Worm (Caenorhabditis elegans) whole organism, midembryonic: ENCODE measurements around the gene F19B6.1.

Experiments used
- flt-1 ChIP-seq: fragments of 200-800 bp; sonication (Bioruptor generic); IDR thresholded peaks from 2 replicates; pipeline ENCODE4 v1.3.6; 2022; ENCODE audit warnings: missing genetic modification characterization, missing compliant biosample characterization
- klf-2 ChIP-seq: fragments of 200-800 bp; sonication (Bioruptor generic); conservative IDR thresholded peaks from 2 replicates; pipeline ENCODE4 v1.3.6; 2022; ENCODE audit warnings: missing genetic modification reagents, missing genetic modification characterization, missing compliant biosample characterization
- med-1 ChIP-seq: sonication (generic microtip); optimal IDR thresholded peaks from 2 replicates; lab custom pipeline; 2017; ENCODE audit warnings: missing genetic modification characterization, mild to moderate bottlenecking, missing compliant biosample characterization, antibody characterized with exemption, missing genetic modification reagents; ENCODE audit not compliant: insufficient read depth
- ref-1 ChIP-seq: fragments of 200-800 bp; sonication (Bioruptor generic); conservative IDR thresholded peaks from 2 replicates; pipeline ENCODE4 v1.3.6; 2022; ENCODE audit warnings: missing genetic modification reagents, missing genetic modification characterization, missing compliant biosample characterization
- ztf-29 ChIP-seq: fragments of 200-800 bp; sonication (Bioruptor generic); IDR thresholded peaks from 2 replicates; pipeline ENCODE4 v1.3.6; 2022; ENCODE audit warnings: missing genetic modification reagents, missing genetic modification characterization, missing compliant biosample characterization

ce11 chrIV:12385061-12385460, 49.2 kb upstream of the F19B6.1 start, which contains the start of gene F28D1.6:
- TF ChIP-seq ref-1 (GFP tag; lab: Robert Waterston, UW) (no peak), med-1 (GFP tag; lab: Kevin White, UChicago) (no peak), flt-1 (GFP tag; lab: Robert Waterston, UW) (no peak), klf-2 (GFP tag; lab: Robert Waterston, UW) (no peak), ztf-29 (GFP tag; lab: Robert Waterston, UW) (no peak)
